Fruit fly (Drosophila melanogaster): ENCODE measurements around the gene CG3868.
A peak's percentile ranks its signal among the peaks of the same experiment; 100 is the strongest.

CG3868 gene

DNA sequence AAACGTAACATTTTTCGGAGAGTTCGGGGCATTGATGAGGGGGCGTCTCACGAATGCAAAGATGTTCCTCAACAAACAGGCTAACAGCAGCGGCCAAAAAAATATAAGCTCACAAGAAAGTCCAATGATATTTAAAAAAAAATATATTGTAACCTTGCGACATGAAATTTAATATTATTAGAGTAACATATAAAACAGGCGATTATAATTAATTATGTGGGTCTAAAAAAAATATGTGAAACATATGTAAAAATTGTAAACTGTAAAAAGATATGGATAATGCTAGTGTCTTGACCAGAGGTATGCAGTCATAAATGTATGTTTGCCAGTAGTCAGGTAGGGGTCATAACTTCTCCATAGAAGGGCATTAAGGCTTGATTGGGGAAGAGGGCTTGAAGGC, 49.4 kb downstream of the CG3868 start (continued):
- peak; percentile 35 for TF ChIP-seq CG17359 (tag; optimal IDR thresholded peaks at IDR 0.05)
- no peak for TF ChIP-seq CG4360 (GFP tag; IDR thresholded peaks at IDR 0.05)
- no peak for TF ChIP-seq corto (GFP tag; optimal IDR thresholded peaks at IDR 0.05)
- TF ChIP-seq H15 (GFP tag; IDR thresholded peaks at IDR 0.05), result no peak
- TF ChIP-seq CG11696 (GFP tag; IDR thresholded peaks at IDR 0.05), result peak; percentile 54; the same call in 1 of the 2 replicates
- peak; percentile 47 for TF ChIP-seq Blimp-1 (GFP tag; optimal IDR thresholded peaks at IDR 0.05)
- TF ChIP-seq jing (GFP tag; optimal IDR thresholded peaks at IDR 0.05), result no peak
- TF ChIP-seq hbn (GFP tag; IDR thresholded peaks at IDR 0.05; ENCODE audit: partially characterized antibody), result no peak
- TF ChIP-seq CG7839 (tag; optimal IDR thresholded peaks at IDR 0.05), result peak; percentile 38
- TF ChIP-seq h (optimal IDR thresholded peaks at IDR 0.05), result no peak
- peak; percentile 39 for TF ChIP-seq sens (GFP tag)
- TF ChIP-seq CG43689 (GFP tag; IDR thresholded peaks at IDR 0.05), result no peak
- peak; percentile 1 for TF ChIP-seq CG7556 (GFP tag; optimal IDR thresholded peaks at IDR 0.05)
- TF ChIP-seq CG4854 (GFP tag; optimal IDR thresholded peaks at IDR 0.05), result no peak
- TF ChIP-seq phol (tag; optimal IDR thresholded peaks at IDR 0.05), result peak; percentile 48
- TF ChIP-seq CG2712 (tag; optimal IDR thresholded peaks at IDR 0.05), result peak; percentile 54
- peak; percentile 29 for TF ChIP-seq tap (tag; optimal IDR thresholded peaks at IDR 0.05)
- no peak for TF ChIP-seq usp (GFP tag; optimal IDR thresholded peaks at IDR 0.05)
- no peak for TF ChIP-seq CG17328 (GFP tag; IDR thresholded peaks at IDR 0.05)
- no peak for TF ChIP-seq CHES-1-like (GFP tag; optimal IDR thresholded peaks at IDR 0.05)
- no peak for TF ChIP-seq CG2120 (GFP tag; optimal IDR thresholded peaks at IDR 0.05)
- no peak for TF ChIP-seq schlank (tag; optimal IDR thresholded peaks at IDR 0.05)
- no peak for TF ChIP-seq gsb-n (tag; optimal IDR thresholded peaks at IDR 0.05)
- no peak for TF ChIP-seq CG14014 (GFP tag; IDR thresholded peaks at IDR 0.05)
- TF ChIP-seq so (GFP tag; IDR thresholded peaks at IDR 0.05), result 0 out of 3 replicates have a peak, but pooled peaks have one; percentile 26
- TF ChIP-seq Hand (GFP tag; optimal IDR thresholded peaks at IDR 0.05), result no peak
- TF ChIP-seq PHDP (tag; optimal IDR thresholded peaks at IDR 0.05), result peak; percentile 21
- TF ChIP-seq Dll (GFP tag; IDR thresholded peaks at IDR 0.05; ENCODE audit: partially characterized antibody), result no peak
- no peak for TF ChIP-seq sug (tag; optimal IDR thresholded peaks at IDR 0.05)
- peak; percentile 7 for TF ChIP-seq CG15696 (tag; optimal IDR thresholded peaks at IDR 0.05)
- TF ChIP-seq CG18599 (GFP tag; optimal IDR thresholded peaks at IDR 0.05), result peak; percentile 15
- no peak for TF ChIP-seq hb (GFP tag; IDR thresholded peaks at IDR 0.05; ENCODE audit: partially characterized antibody)
- peak; percentile 50; the same call in 1 of the 3 replicates for TF ChIP-seq CG17361 (GFP tag; IDR thresholded peaks at IDR 0.05)
- TF ChIP-seq Ets65A (GFP tag), result peak; percentile 27
- TF ChIP-seq CG9727 (GFP tag; optimal IDR thresholded peaks at IDR 0.05), result peak; percentile 2
- TF ChIP-seq Xrp1 (GFP tag; IDR thresholded peaks at IDR 0.05), result peak; percentile 54; the same call in 1 of the 2 replicates
- no peak for TF ChIP-seq Dek (tag; optimal IDR thresholded peaks at IDR 0.05)
- no peak for TF ChIP-seq seq (GFP tag; IDR thresholded peaks at IDR 0.05)
- no peak for TF ChIP-seq Atf6 (GFP tag; IDR thresholded peaks at IDR 0.05)
- no peak for TF ChIP-seq CG12071 (GFP tag; optimal IDR thresholded peaks at IDR 0.05)
- TF ChIP-seq Ssrp (tag; optimal IDR thresholded peaks at IDR 0.05), result no peak
- no peak for TF ChIP-seq Poxn (GFP tag; IDR thresholded peaks at IDR 0.05)
- 0 out of 3 replicates have a peak, but pooled peaks have one; percentile 18 for TF ChIP-seq CG11695 (GFP tag; IDR thresholded peaks at IDR 0.05)
- TF ChIP-seq Eip74EF (GFP tag; optimal IDR thresholded peaks at IDR 0.05), result no peak
- TF ChIP-seq CG4617 (GFP tag; optimal IDR thresholded peaks at IDR 0.05; ENCODE audit: borderline replicate concordance), result no peak
- peak; percentile 30 for TF ChIP-seq Med (GFP tag)
- TF ChIP-seq CG12942 (GFP tag; optimal IDR thresholded peaks at IDR 0.05), result no peak
- no peak for TF ChIP-seq CG11456 (GFP tag; IDR thresholded peaks at IDR 0.05)
- TF ChIP-seq CG10979 (tag; optimal IDR thresholded peaks at IDR 0.05), result peak; percentile 54
- 0 out of 2 replicates have a peak, but pooled peaks have one; percentile 36 for TF ChIP-seq Drgx (GFP tag; IDR thresholded peaks at IDR 0.05)
- TF ChIP-seq fu2 (GFP tag; optimal IDR thresholded peaks at IDR 0.05), result no peak
